Worm (Caenorhabditis elegans) whole organism, L2 larva: Measurements from ENCODE around the gene fipr-15.
A peak's percentile ranks its signal among the peaks of the same experiment; 100 is the strongest.

Source experiments
- C34F6.9 ChIP-seq: fragments of 150-350 bp; optimal IDR thresholded peaks from 2 replicates; lab custom pipeline; 2014; ENCODE audit warnings: missing biosample characterization, missing genetic modification characterization
- F13H6.1 ChIP-seq: sonication (generic microtip); optimal IDR thresholded peaks from 2 replicates; lab custom pipeline; 2016; ENCODE audit warnings: missing genetic modification characterization, missing compliant biosample characterization
- ZK546.5 ChIP-seq: sonication (generic microtip); optimal IDR thresholded peaks from 2 replicates; lab custom pipeline; 2017; ENCODE audit warnings: missing biosample characterization, missing genetic modification characterization
- blmp-1 ChIP-seq: sonication (generic microtip); optimal IDR thresholded peaks from 2 replicates; lab custom pipeline; 2017; ENCODE audit warnings: missing genetic modification characterization, mild to moderate bottlenecking, missing compliant biosample characterization, antibody characterized with exemption, moderate library complexity; ENCODE audit not compliant: insufficient read depth
- ceh-82 ChIP-seq: fragments of 150-350 bp; optimal IDR thresholded peaks from 2 replicates; lab custom pipeline; 2014; ENCODE audit warnings: missing biosample characterization, missing genetic modification characterization
- crh-2 ChIP-seq: sonication (generic microtip); optimal IDR thresholded peaks from 2 replicates; lab custom pipeline; 2017; ENCODE audit warnings: missing biosample characterization, missing genetic modification characterization
- dmd-4 ChIP-seq: sonication (generic microtip); optimal IDR thresholded peaks from 2 replicates; lab custom pipeline; 2017; ENCODE audit warnings: missing biosample characterization, missing genetic modification characterization
- elt-1 ChIP-seq: fragments of 150-350 bp; optimal IDR thresholded peaks from 2 replicates; lab custom pipeline; 2014; ENCODE audit warnings: missing biosample characterization, missing genetic modification characterization
- elt-3 ChIP-seq: sonication (generic microtip); optimal IDR thresholded peaks from 2 replicates; lab custom pipeline; 2017; ENCODE audit warnings: missing biosample characterization, missing genetic modification characterization
- fos-1 ChIP-seq: fragments of 150-350 bp; optimal IDR thresholded peaks from 2 replicates; lab custom pipeline; 2014; ENCODE audit warnings: missing biosample characterization, missing genetic modification characterization
- gmeb-1 ChIP-seq: fragments of 150-350 bp; optimal IDR thresholded peaks from 2 replicates; lab custom pipeline; 2014; ENCODE audit warnings: missing biosample characterization, missing genetic modification characterization
- lin-11 ChIP-seq: fragments of 150-350 bp; sonication (generic microtip); optimal IDR thresholded peaks from 2 replicates; lab custom pipeline; 2014; ENCODE audit warnings: missing biosample characterization, missing genetic modification characterization, inconsistent platforms, mixed read lengths
- lin-13 ChIP-seq: fragments of 150-350 bp; optimal IDR thresholded peaks from 2 replicates; lab custom pipeline; 2014; ENCODE audit warnings: missing biosample characterization, missing genetic modification reagents, missing genetic modification characterization
- lin-39 ChIP-seq: fragments of 150-350 bp; optimal IDR thresholded peaks from 2 replicates; lab custom pipeline; 2014; ENCODE audit warnings: missing biosample characterization, missing genetic modification reagents, missing genetic modification characterization
- lsy-2 ChIP-seq, 2 experiments: fragments of 150-350 bp in 1 of 2; sonication (generic microtip) in 1 of 2; optimal IDR thresholded peaks; 2 replicates each; lab custom pipeline; 2014 to 2017; ENCODE audit warnings: missing biosample characterization in 2 of 2, missing genetic modification characterization in 2 of 2
- mab-5 ChIP-seq: fragments of 150-350 bp; optimal IDR thresholded peaks from 2 replicates; lab custom pipeline; 2014; ENCODE audit warnings: missing biosample characterization, missing genetic modification characterization
- nhr-10 ChIP-seq: sonication (generic microtip); optimal IDR thresholded peaks from 2 replicates; lab custom pipeline; 2017; ENCODE audit warnings: missing biosample characterization, missing genetic modification characterization
- nhr-11 ChIP-seq: fragments of 150-350 bp; optimal IDR thresholded peaks from 2 replicates; lab custom pipeline; 2014; ENCODE audit warnings: missing biosample characterization, missing genetic modification characterization
- nhr-12 ChIP-seq: fragments of 150-350 bp; optimal IDR thresholded peaks from 2 replicates; lab custom pipeline; 2014; ENCODE audit warnings: missing biosample characterization, missing genetic modification characterization
- nhr-129 ChIP-seq: fragments of 150-350 bp; optimal IDR thresholded peaks from 2 replicates; lab custom pipeline; 2014; ENCODE audit warnings: missing biosample characterization, missing genetic modification characterization
- nhr-21 ChIP-seq: fragments of 150-350 bp; optimal IDR thresholded peaks from 2 replicates; lab custom pipeline; 2014; ENCODE audit warnings: missing biosample characterization, missing genetic modification characterization
- nhr-237 ChIP-seq: fragments of 150-350 bp; optimal IDR thresholded peaks from 2 replicates; lab custom pipeline; 2014; ENCODE audit warnings: missing biosample characterization, missing genetic modification characterization
- nhr-25 ChIP-seq: fragments of 150-350 bp; sonication (generic microtip); optimal IDR thresholded peaks from 3 replicates; lab custom pipeline; 2014; ENCODE audit warnings: missing biosample characterization, missing genetic modification characterization
- peb-1 ChIP-seq: fragments of 150-350 bp; optimal IDR thresholded peaks from 2 replicates; lab custom pipeline; 2014; ENCODE audit warnings: missing biosample characterization, missing genetic modification characterization
- skn-1 ChIP-seq: sonication (generic microtip); optimal IDR thresholded peaks from 2 replicates; lab custom pipeline; 2017; ENCODE audit warnings: missing biosample characterization, missing genetic modification characterization
- sma-3 ChIP-seq: sonication (generic microtip); optimal IDR thresholded peaks from 2 replicates; lab custom pipeline; 2016; ENCODE audit warnings: missing genetic modification reagents, missing genetic modification characterization, missing compliant biosample characterization
- sma-9 ChIP-seq, 2 experiments: fragments of 150-350 bp in 1 of 2; sonication (generic microtip) in 1 of 2; optimal IDR thresholded peaks; 2 replicates each; lab custom pipeline; 2014 to 2016; ENCODE audit warnings: missing genetic modification characterization in 2 of 2, mild to moderate bottlenecking in 1 of 2, missing biosample characterization in 1 of 2, missing compliant biosample characterization in 1 of 2, missing genetic modification reagents in 1 of 2, moderate library complexity in 1 of 2
- unc-39 ChIP-seq: fragments of 150-350 bp; optimal IDR thresholded peaks from 2 replicates; lab custom pipeline; 2014; ENCODE audit warnings: missing biosample characterization, missing genetic modification characterization
- unc-55 ChIP-seq: fragments of 150-350 bp; sonication (generic microtip); optimal IDR thresholded peaks from 3 replicates; lab custom pipeline; 2014; ENCODE audit warnings: missing biosample characterization, missing genetic modification reagents, missing genetic modification characterization
- zag-1 ChIP-seq: fragments of 150-350 bp; optimal IDR thresholded peaks from 2 replicates; lab custom pipeline; 2014; ENCODE audit warnings: missing biosample characterization, missing genetic modification characterization
- ztf-11 ChIP-seq: sonication (generic microtip); optimal IDR thresholded peaks from 2 replicates; lab custom pipeline; 2017; ENCODE audit warnings: missing biosample characterization, missing genetic modification characterization

The fipr-15 gene

ce11 chrIV:10851136-10851535 is 29.2 kb upstream of the fipr-15 start:
- no peak for TF ChIP-seq crh-2 (tag; lab: Kevin White, UChicago)
- no peak for TF ChIP-seq nhr-12 (tag; lab: Kevin White, UChicago)
- no peak for TF ChIP-seq ztf-11 (tag; lab: Kevin White, UChicago)
- no peak for TF ChIP-seq unc-55 (GFP tag; lab: Kevin White, UChicago)
- TF ChIP-seq ZK546.5 (tag; lab: Kevin White, UChicago): no peak
- TF ChIP-seq F13H6.1: no peak
- no peak for TF ChIP-seq nhr-11 (tag; lab: Kevin White, UChicago)
- no peak for TF ChIP-seq elt-3 (tag; lab: Kevin White, UChicago)

- TF ChIP-seq crh-2 (tag; lab: Kevin White, UChicago) (no peak), lin-11 (tag; lab: Kevin White, UChicago) (no peak), nhr-10 (no peak), nhr-237 (tag; lab: Kevin White, UChicago) (no peak), unc-55 (GFP tag; lab: Kevin White, UChicago) (no peak), ceh-82 (no peak)
These were observed 28.5 kb upstream of the fipr-15 start, which contains the start of gene T11G6.4 for ce11 chrIV:10851833-10852232. T11G6.4 (minus strand) TSS chrIV:10851933.

- TF ChIP-seq crh-2 (tag; lab: Kevin White, UChicago): peak; percentile 29
- TF ChIP-seq fos-1 (tag; lab: Kevin White, UChicago): peak; percentile 23
- TF ChIP-seq zag-1 (tag; lab: Kevin White, UChicago): no peak
- no peak for TF ChIP-seq gmeb-1 (tag; lab: Kevin White, UChicago)
- no peak for TF ChIP-seq unc-39
- peak in 1 of 2 experiments; percentile 45 for TF ChIP-seq lsy-2 (tag; optimal IDR thresholded peaks at IDR 0.05; lab: Kevin White, UChicago)
- no peak for TF ChIP-seq dmd-4 (tag; lab: Kevin White, UChicago)
- TF ChIP-seq sma-9 (GFP tag; optimal IDR thresholded peaks at IDR 0.05; lab: Kevin White, UChicago): no peak
- TF ChIP-seq sma-9 (tag; optimal IDR thresholded peaks at IDR 0.05; lab: Kevin White, UChicago): no peak
- TF ChIP-seq nhr-129 (tag; lab: Kevin White, UChicago): peak; percentile 2
- peak; percentile 46 for TF ChIP-seq C34F6.9 (tag; lab: Kevin White, UChicago)
- peak; percentile 56 for TF ChIP-seq blmp-1 (tag; lab: Kevin White, UChicago)
- TF ChIP-seq peb-1: no peak
- TF ChIP-seq unc-55 (GFP tag; lab: Kevin White, UChicago): peak; percentile 54
These were observed 28.0 kb upstream of the fipr-15 start for ce11 chrIV:10852403-10852802.

- TF ChIP-seq nhr-21 (tag; lab: Kevin White, UChicago) (no peak), blmp-1 (tag; lab: Kevin White, UChicago) (no peak), mab-5 (tag; lab: Kevin White, UChicago) (no peak), lsy-2 (tag; optimal IDR thresholded peaks at IDR 0.05; lab: Kevin White, UChicago) (no peak)
These were observed 26.3 kb upstream of the fipr-15 start for ce11 chrIV:10854042-10854441.

ce11 chrIV:10855049-10855448 is 25.3 kb upstream of the fipr-15 start, which contains the start of gene T11G6.3:
T11G6.3 (minus strand) TSS chrIV:10855237.
- TF ChIP-seq nhr-25: peak; percentile 25
- no peak for TF ChIP-seq skn-1
- no peak for TF ChIP-seq mab-5 (tag; lab: Kevin White, UChicago)
- TF ChIP-seq nhr-12 (tag; lab: Kevin White, UChicago): no peak
- TF ChIP-seq, all 48 proteins: peak for 1

ce11 chrIV:10855946-10856345 is 24.4 kb upstream of the fipr-15 start:
- TF ChIP-seq lin-13 (GFP tag; lab: Kevin White, UChicago): no peak
- TF ChIP-seq sma-3: no peak
- TF ChIP-seq lin-39: no peak
- no peak for TF ChIP-seq elt-1
- TF ChIP-seq, all 48 proteins: peak for 0
